Worm (Caenorhabditis elegans): ENCODE results near the gene Y110A2AL.5.

DNA sequence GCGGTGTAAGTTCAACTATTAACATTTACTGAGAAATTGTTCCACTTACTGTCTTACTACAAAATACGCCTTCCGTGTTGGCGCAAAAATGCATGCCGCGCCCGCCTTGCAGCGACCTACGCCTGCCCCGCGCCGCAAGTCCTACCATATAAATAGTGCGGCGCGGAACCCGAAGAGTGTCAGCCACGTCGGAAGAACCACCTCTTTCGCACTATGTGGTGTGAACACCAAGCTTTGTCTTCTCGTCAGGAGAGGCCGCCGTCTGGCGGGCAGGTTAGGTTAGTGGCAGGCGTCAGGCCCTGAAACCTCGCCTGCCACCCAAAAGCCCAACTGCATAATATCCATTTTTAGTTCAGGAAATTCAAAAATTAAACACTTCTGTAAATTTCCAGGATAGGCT lies 1.0 kb downstream of the Y110A2AL.5 start:
- TF ChIP-seq nhr-25 (tag; optimal IDR thresholded peaks at IDR 0.05) (no peak), lin-15B (tag; optimal IDR thresholded peaks at IDR 0.05) (no peak), fkh-10 (GFP tag; optimal IDR thresholded peaks at IDR 0.05) (no peak), nhr-11 (tag; optimal IDR thresholded peaks at IDR 0.05) (no peak), fos-1 (tag; optimal IDR thresholded peaks at IDR 0.05) (no peak), nhr-12 (tag; optimal IDR thresholded peaks at IDR 0.05) (no peak), lin-39 (tag; optimal IDR thresholded peaks at IDR 0.05) (no peak)
